Fruit fly (Drosophila melanogaster): ENCODE results near the gene Coa7.
A peak's percentile ranks its signal among the peaks of the same experiment; 100 is the strongest.

The Coa7 gene

dm6 chrX:23010651-23011050, 2.6 kb upstream of the Coa7 start (continued):
- peak; percentile 30 for TF ChIP-seq CG12659 (GFP tag; optimal IDR thresholded peaks at IDR 0.05)
- peak; percentile 43; the same call in 1 of the 3 replicates for TF ChIP-seq Dbx (GFP tag; IDR thresholded peaks at IDR 0.05)
- no peak for TF ChIP-seq CG8944 (GFP tag; optimal IDR thresholded peaks at IDR 0.05)
- no peak for TF ChIP-seq org-1 (GFP tag; optimal IDR thresholded peaks at IDR 0.05)
- no peak for TF ChIP-seq peb (GFP tag; IDR thresholded peaks at IDR 0.05)
- TF ChIP-seq CG31441 (GFP tag; IDR thresholded peaks at IDR 0.05), result no peak
- no peak for TF ChIP-seq Dp (GFP tag; optimal IDR thresholded peaks at IDR 0.05)
- TF ChIP-seq GATAe (GFP tag; conservative IDR thresholded peaks at IDR 0.05), result peak; percentile 76
- TF ChIP-seq z (GFP tag; IDR thresholded peaks at IDR 0.05), result no peak
- peak in 1 of 2 experiments; percentile 26 for TF ChIP-seq Hr51 (GFP tag; optimal IDR thresholded peaks at IDR 0.05)
- TF ChIP-seq Asciz (GFP tag; optimal IDR thresholded peaks at IDR 0.05), result no peak
- 0 out of 2 replicates have a peak, but pooled peaks have one; percentile 20 for TF ChIP-seq ara (GFP tag; IDR thresholded peaks at IDR 0.05)
- TF ChIP-seq phol (tag; optimal IDR thresholded peaks at IDR 0.05), result peak; percentile 28
- peak; percentile 40; the same call in 2 of the 3 replicates for TF ChIP-seq tgo (GFP tag; IDR thresholded peaks at IDR 0.05)
- no peak for TF ChIP-seq pnt (GFP tag; optimal IDR thresholded peaks at IDR 0.05)
- peak; percentile 16 for TF ChIP-seq B-H2 (GFP tag; optimal IDR thresholded peaks at IDR 0.05)
- TF ChIP-seq CG9817 (tag; optimal IDR thresholded peaks at IDR 0.05), result peak; percentile 17
- no peak for TF ChIP-seq Stat92E (GFP tag; optimal IDR thresholded peaks at IDR 0.05)
- peak; percentile 39 for TF ChIP-seq CG7839 (tag; optimal IDR thresholded peaks at IDR 0.05)
- TF ChIP-seq MBD-R2 (GFP tag; IDR thresholded peaks at IDR 0.05), result peak; percentile 21; the same call in 1 of the 2 replicates
- TF ChIP-seq lab (GFP tag; optimal IDR thresholded peaks at IDR 0.05), result peak; percentile 71
- peak; percentile 9 for TF ChIP-seq CG8924 (tag; optimal IDR thresholded peaks at IDR 0.05)
- peak; percentile 68 for TF ChIP-seq CG18599 (GFP tag; optimal IDR thresholded peaks at IDR 0.05)
- peak; percentile 70 for TF ChIP-seq Atf6 (GFP tag; IDR thresholded peaks at IDR 0.05)
- TF ChIP-seq dmrt99B (tag; optimal IDR thresholded peaks at IDR 0.05), result peak; percentile 22
- TF ChIP-seq bcd (GFP tag; optimal IDR thresholded peaks at IDR 0.05), result peak; percentile 5
- peak; percentile 40 for TF ChIP-seq CG6813 (GFP tag; optimal IDR thresholded peaks at IDR 0.05)
- peak; percentile 59 for TF ChIP-seq Ptx1 (GFP tag; IDR thresholded peaks at IDR 0.05)
- TF ChIP-seq sug (tag; optimal IDR thresholded peaks at IDR 0.05), result peak; percentile 39
- peak; percentile 20 for TF ChIP-seq CG4820 (GFP tag; optimal IDR thresholded peaks at IDR 0.05)
- no peak for TF ChIP-seq CG4617 (GFP tag; optimal IDR thresholded peaks at IDR 0.05; ENCODE audit: borderline replicate concordance)
- peak; percentile 49 for TF ChIP-seq CG3281 (GFP tag; optimal IDR thresholded peaks at IDR 0.05)
- peak; percentile 37 for TF ChIP-seq CG7786 (GFP tag; optimal IDR thresholded peaks at IDR 0.05)
- TF ChIP-seq CG34422 (GFP tag; IDR thresholded peaks at IDR 0.05), result no peak
- no peak for TF ChIP-seq CG17186 (GFP tag; optimal IDR thresholded peaks at IDR 0.05)
- TF ChIP-seq NFAT (GFP tag; IDR thresholded peaks at IDR 0.05), result 0 out of 2 replicates have a peak, but pooled peaks have one; percentile 10
- TF ChIP-seq CG4730 (GFP tag; IDR thresholded peaks at IDR 0.05), result 0 out of 2 replicates have a peak, but pooled peaks have one; percentile 4
- peak; percentile 4 for TF ChIP-seq Nf-YC (tag; optimal IDR thresholded peaks at IDR 0.05)
- TF ChIP-seq Scr (GFP tag; IDR thresholded peaks at IDR 0.05; ENCODE audit: partially characterized antibody), result no peak
- TF ChIP-seq CG13296 (GFP tag; optimal IDR thresholded peaks at IDR 0.05), result no peak
- 0 out of 2 replicates have a peak, but pooled peaks have one; percentile 10 for TF ChIP-seq E2f2 (GFP tag; IDR thresholded peaks at IDR 0.05)
- TF ChIP-seq HLH54F (GFP tag; optimal IDR thresholded peaks at IDR 0.05), result peak; percentile 10
- TF ChIP-seq CHES-1-like (GFP tag; optimal IDR thresholded peaks at IDR 0.05), result peak; percentile 20
- peak; percentile 63 for TF ChIP-seq CG12769 (tag; optimal IDR thresholded peaks at IDR 0.05)
- TF ChIP-seq Taf1 (GFP tag; IDR thresholded peaks at IDR 0.05), result 0 out of 2 replicates have a peak, but pooled peaks have one; percentile 30

All from whole organism, embryonic.